Worm (Caenorhabditis elegans): ENCODE results near the gene siah-1.

siah-1 gene

DNA sequence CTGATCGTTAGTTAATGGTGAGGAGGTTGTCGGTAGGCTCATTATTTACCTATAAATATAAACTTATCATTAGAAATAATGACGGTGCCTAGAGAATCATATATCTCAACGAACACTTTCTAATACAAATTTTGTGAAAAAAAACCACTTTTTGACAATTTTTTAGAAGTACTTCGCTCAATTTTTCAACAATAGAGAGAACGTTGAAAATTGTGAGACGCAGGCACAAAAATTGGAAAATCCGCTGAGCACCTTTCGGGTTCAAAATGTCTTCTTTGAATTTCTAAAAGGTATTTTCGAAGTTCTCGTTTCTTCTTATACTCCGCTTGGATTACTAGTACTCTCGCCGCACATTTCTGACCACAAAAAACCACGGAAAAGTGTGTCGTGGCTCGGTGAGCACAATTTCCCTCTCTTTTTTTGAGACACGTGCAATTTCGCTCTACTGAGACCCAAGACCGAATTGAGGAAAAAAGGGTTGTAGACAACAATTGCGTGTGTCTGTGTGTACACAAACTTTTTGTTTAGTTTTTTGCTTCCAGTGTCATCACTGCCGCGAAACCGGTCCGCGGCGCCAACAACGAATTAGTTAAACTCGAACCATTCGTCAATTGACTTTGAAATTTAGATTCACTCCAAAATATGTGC lies 2.9 kb upstream of the siah-1 start, which contains the start of gene nape-1 (continued):
- no peak for TF ChIP-seq sem-4 (tag; optimal IDR thresholded peaks at IDR 0.05)
- peak; percentile 74 for TF ChIP-seq nhr-129 (tag; optimal IDR thresholded peaks at IDR 0.05)
- no peak for TF ChIP-seq nhr-6 (tag; optimal IDR thresholded peaks at IDR 0.05)

DNA sequence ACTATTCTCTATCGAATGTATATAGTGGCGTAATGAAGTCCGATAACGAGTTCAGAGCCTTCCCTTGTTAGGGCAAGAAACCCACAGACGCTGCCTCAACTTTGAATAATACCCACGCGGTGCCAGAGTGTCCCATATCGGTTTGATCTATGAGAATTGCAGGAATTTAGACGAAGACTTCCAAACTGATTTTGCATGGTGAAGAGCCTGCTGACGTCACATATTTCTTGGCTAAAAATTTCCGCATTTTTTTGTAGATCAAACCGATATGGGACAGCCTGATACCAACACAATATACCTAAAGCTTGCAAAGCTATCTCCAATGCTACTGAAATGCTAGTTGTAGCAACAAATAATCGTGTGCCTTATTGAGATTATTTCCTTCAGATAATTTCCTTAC lies 2.0 kb upstream of the siah-1 start:
- no peak for TF ChIP-seq lsy-2 (tag; optimal IDR thresholded peaks at IDR 0.05)
- no peak for TF ChIP-seq nhr-129 (tag; optimal IDR thresholded peaks at IDR 0.05)
- no peak for TF ChIP-seq lin-13 (GFP tag; optimal IDR thresholded peaks at IDR 0.05)
- TF ChIP-seq peb-1 (tag; optimal IDR thresholded peaks at IDR 0.05), result no peak
- TF ChIP-seq sma-9 (GFP tag; optimal IDR thresholded peaks at IDR 0.05), result no peak
- TF ChIP-seq sma-9 (tag; optimal IDR thresholded peaks at IDR 0.05), result no peak
- no peak for TF ChIP-seq lin-39 (tag; optimal IDR thresholded peaks at IDR 0.05)
- TF ChIP-seq unc-55 (GFP tag; optimal IDR thresholded peaks at IDR 0.05), result no peak
- TF ChIP-seq snpc-4 (tag; optimal IDR thresholded peaks at IDR 0.05), result no peak
- no peak for TF ChIP-seq nhr-10 (tag; optimal IDR thresholded peaks at IDR 0.05)
- no peak for TF ChIP-seq Y55F3AM.14 (GFP tag; optimal IDR thresholded peaks at IDR 0.05)

DNA sequence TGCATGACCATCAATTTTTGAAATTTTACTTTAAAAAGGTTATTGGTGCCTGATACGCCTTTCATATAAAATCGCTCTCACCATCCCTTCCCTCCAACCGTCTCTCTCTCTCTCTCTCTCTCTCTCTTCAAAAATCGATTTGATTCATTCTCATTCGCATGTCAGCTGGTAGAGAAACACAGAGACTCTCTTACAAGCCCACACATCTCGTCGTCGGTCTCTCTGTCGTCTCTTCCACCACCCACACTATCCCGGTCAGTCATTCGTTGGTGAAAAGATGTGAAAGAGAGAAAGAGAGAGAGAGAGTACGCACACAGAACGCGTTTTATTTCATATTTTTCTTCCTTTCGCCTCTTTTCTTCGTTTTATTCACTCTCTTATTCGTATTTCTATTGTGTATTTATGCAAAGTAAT lies 1.4 kb upstream of the siah-1 start:
- no peak for TF ChIP-seq ztf-1 (GFP tag; conservative IDR thresholded peaks at IDR 0.05)
- no peak for TF ChIP-seq nhr-237 (tag; optimal IDR thresholded peaks at IDR 0.05)
- no peak for TF ChIP-seq ZK546.5 (tag; optimal IDR thresholded peaks at IDR 0.05)
- TF ChIP-seq nhr-129 (tag; optimal IDR thresholded peaks at IDR 0.05), result peak; percentile 93
- no peak for TF ChIP-seq dmd-4 (tag; optimal IDR thresholded peaks at IDR 0.05)
- peak; percentile 42 for TF ChIP-seq snpc-4 (tag; optimal IDR thresholded peaks at IDR 0.05)
- TF ChIP-seq nhr-23 (tag; optimal IDR thresholded peaks at IDR 0.05), result no peak
- peak; percentile 87 for TF ChIP-seq crh-2 (tag; optimal IDR thresholded peaks at IDR 0.05)
- peak; percentile 1 for TF ChIP-seq zag-1 (tag; optimal IDR thresholded peaks at IDR 0.05)
- TF ChIP-seq sma-9 (GFP tag; optimal IDR thresholded peaks at IDR 0.05), result peak; percentile 90
- TF ChIP-seq sma-9 (tag; optimal IDR thresholded peaks at IDR 0.05), result no peak
- peak; percentile 80 for TF ChIP-seq fos-1 (tag; optimal IDR thresholded peaks at IDR 0.05)
- no peak for TF ChIP-seq nhr-12 (tag; optimal IDR thresholded peaks at IDR 0.05)
- peak; percentile 62 for TF ChIP-seq blmp-1 (tag; optimal IDR thresholded peaks at IDR 0.05; ENCODE audit: insufficient read depth)
- no peak for TF ChIP-seq nhr-11 (tag; optimal IDR thresholded peaks at IDR 0.05)
- TF ChIP-seq unc-62 (GFP tag; optimal IDR thresholded peaks at IDR 0.05), result peak; percentile 34
- no peak for TF ChIP-seq aly-2 (tag; optimal IDR thresholded peaks at IDR 0.05)
- TF ChIP-seq unc-55 (GFP tag; optimal IDR thresholded peaks at IDR 0.05), result peak; percentile 88
- peak; percentile 78 for TF ChIP-seq nhr-21 (tag; optimal IDR thresholded peaks at IDR 0.05)
- TF ChIP-seq elt-3 (tag; optimal IDR thresholded peaks at IDR 0.05), result no peak
- TF ChIP-seq nhr-6 (tag; optimal IDR thresholded peaks at IDR 0.05), result peak; percentile 62
- peak; percentile 77 for TF ChIP-seq lin-13 (GFP tag; optimal IDR thresholded peaks at IDR 0.05)
- TF ChIP-seq ztf-4 (tag; optimal IDR thresholded peaks at IDR 0.05), result peak; percentile 71
- TF ChIP-seq egl-27 (tag; optimal IDR thresholded peaks at IDR 0.05), result peak; percentile 39
- peak; percentile 66 for TF ChIP-seq sem-4 (tag; optimal IDR thresholded peaks at IDR 0.05)
- TF ChIP-seq F13H6.1 (tag; optimal IDR thresholded peaks at IDR 0.05), result peak; percentile 95
- TF ChIP-seq lin-11 (tag; optimal IDR thresholded peaks at IDR 0.05), result peak; percentile 39
- TF ChIP-seq lsy-2 (tag; optimal IDR thresholded peaks at IDR 0.05), result peak; percentile 38 to 91
- TF ChIP-seq peb-1 (tag; optimal IDR thresholded peaks at IDR 0.05), result no peak
- peak; percentile 36 for TF ChIP-seq Y55F3AM.14 (GFP tag; optimal IDR thresholded peaks at IDR 0.05)
- peak; percentile 94 for TF ChIP-seq C34F6.9 (tag; optimal IDR thresholded peaks at IDR 0.05)
- no peak for TF ChIP-seq mbf-1 (tag; optimal IDR thresholded peaks at IDR 0.05)
- TF ChIP-seq nhr-25 (tag; optimal IDR thresholded peaks at IDR 0.05), result peak; percentile 87
- peak; percentile 67 for TF ChIP-seq sma-3 (GFP tag; optimal IDR thresholded peaks at IDR 0.05)
- TF ChIP-seq nhr-77 (tag; optimal IDR thresholded peaks at IDR 0.05), result no peak
- no peak for TF ChIP-seq R02D3.7 (tag; optimal IDR thresholded peaks at IDR 0.05)
- peak; percentile 19 for TF ChIP-seq mab-5 (tag; optimal IDR thresholded peaks at IDR 0.05)
- peak in 1 of 2 experiments; percentile 61 for TF ChIP-seq mdl-1 (tag; optimal IDR thresholded peaks at IDR 0.05)
- TF ChIP-seq ceh-16 (tag; optimal IDR thresholded peaks at IDR 0.05), result no peak
- TF ChIP-seq ztf-11 (tag; optimal IDR thresholded peaks at IDR 0.05), result no peak
- no peak for TF ChIP-seq elt-1 (tag; optimal IDR thresholded peaks at IDR 0.05)
- TF ChIP-seq gmeb-1 (tag; optimal IDR thresholded peaks at IDR 0.05), result peak; percentile 80
- no peak for TF ChIP-seq alr-1 (tag; optimal IDR thresholded peaks at IDR 0.05)
- TF ChIP-seq ama-1 (optimal IDR thresholded peaks at IDR 0.05), result peak; percentile 48
- TF ChIP-seq lin-39 (tag; optimal IDR thresholded peaks at IDR 0.05), result no peak
- no peak for TF ChIP-seq ceh-82 (tag; optimal IDR thresholded peaks at IDR 0.05)
- TF ChIP-seq skn-1 (tag; optimal IDR thresholded peaks at IDR 0.05), result no peak
- TF ChIP-seq unc-39 (tag; optimal IDR thresholded peaks at IDR 0.05), result no peak
- peak; percentile 2 for TF ChIP-seq nhr-10 (tag; optimal IDR thresholded peaks at IDR 0.05)

All from whole organism, L2 larva.